Fruit fly (Drosophila melanogaster) whole organism, embryonic: ENCODE measurements around the gene Lztr1.

Experiments used
- Abd-B ChIP-seq: fragments of 200-800 bp; sonication (Bioruptor generic); optimal IDR thresholded peaks from 2 replicates; lab custom pipeline; 2018; ENCODE audit warnings: missing biosample characterization, mild to moderate bottlenecking, missing genetic modification characterization, moderate library complexity
- CG10959 ChIP-seq: fragments of 200-800 bp; sonication (Bioruptor generic); IDR thresholded peaks from 2 replicates; pipeline ENCODE4 v1.3.6; 2022; ENCODE audit warnings: missing biosample characterization, missing genetic modification characterization
- CG11560 ChIP-seq: fragments of 200-800 bp; sonication (Bioruptor generic); IDR thresholded peaks from 3 replicates; pipeline ENCODE4 v1.3.6; 2022; ENCODE audit warnings: missing biosample characterization, missing genetic modification characterization
- CG12155 ChIP-seq: fragments of 200-800 bp; sonication (Bioruptor generic); optimal IDR thresholded peaks from 3 replicates; lab custom pipeline; 2016; ENCODE audit warnings: missing biosample characterization, missing genetic modification characterization
- CG12942 ChIP-seq: fragments of 200-800 bp; sonication (Bioruptor generic); optimal IDR thresholded peaks from 3 replicates; lab custom pipeline; 2016; ENCODE audit warnings: missing biosample characterization, missing genetic modification characterization
- CG13123 ChIP-seq: fragments of 200-800 bp; sonication (Bioruptor generic); optimal IDR thresholded peaks from 2 replicates; lab custom pipeline; 2016; ENCODE audit warnings: missing biosample characterization, missing genetic modification characterization
- CG13624 ChIP-seq: fragments of 200-800 bp; sonication (Bioruptor generic); optimal IDR thresholded peaks from 2 replicates; lab custom pipeline; 2016; ENCODE audit warnings: missing biosample characterization, missing genetic modification characterization
- CG13775 ChIP-seq: fragments of 200-800 bp; sonication (Bioruptor generic); optimal IDR thresholded peaks from 3 replicates; lab custom pipeline; 2017; ENCODE audit warnings: missing biosample characterization, mild to moderate bottlenecking, missing genetic modification characterization
- CG13894 ChIP-seq: fragments of 200-800 bp; sonication (Bioruptor generic); optimal IDR thresholded peaks from 3 replicates; lab custom pipeline; 2018; ENCODE audit warnings: missing biosample characterization, mild to moderate bottlenecking, missing genetic modification characterization, moderate library complexity
- CG15269 ChIP-seq: fragments of 200-800 bp; sonication (Bioruptor generic); optimal IDR thresholded peaks from 2 replicates; lab custom pipeline; 2018; ENCODE audit warnings: missing biosample characterization, mild to moderate bottlenecking, missing genetic modification characterization, moderate library complexity
- CG18476 ChIP-seq: fragments of 200-800 bp; sonication (Bioruptor generic); optimal IDR thresholded peaks from 2 replicates; lab custom pipeline; 2016; ENCODE audit warnings: missing biosample characterization, mild to moderate bottlenecking, missing genetic modification characterization
- CG2129 ChIP-seq: fragments of 200-800 bp; sonication (Bioruptor generic); IDR thresholded peaks from 2 replicates; pipeline ENCODE4 v1.3.6; 2022; ENCODE audit warnings: missing biosample characterization, missing genetic modification characterization; ENCODE audit not compliant: partially characterized antibody
- CG32767 ChIP-seq: fragments of 200-800 bp; sonication (Bioruptor generic); IDR thresholded peaks from 2 replicates; pipeline ENCODE4 v1.3.6; 2022; ENCODE audit warnings: missing biosample characterization, missing genetic modification characterization
- CG32772 ChIP-seq: fragments of 200-800 bp; sonication (Bioruptor generic); IDR thresholded peaks from 2 replicates; pipeline ENCODE4 v1.3.6; 2022; ENCODE audit warnings: missing biosample characterization, missing genetic modification characterization
- CG4360 ChIP-seq: fragments of 200-800 bp; sonication (Bioruptor generic); IDR thresholded peaks from 2 replicates; pipeline ENCODE4 v1.3.6; 2022; ENCODE audit warnings: missing biosample characterization, missing genetic modification characterization
- CG5245 ChIP-seq: fragments of 200-800 bp; sonication (Bioruptor generic); optimal IDR thresholded peaks from 3 replicates; lab custom pipeline; 2016; ENCODE audit warnings: missing biosample characterization, missing genetic modification characterization
- CG7357 ChIP-seq: fragments of 200-800 bp; sonication (Bioruptor generic); IDR thresholded peaks from 3 replicates; pipeline ENCODE4 v1.3.6; 2022; ENCODE audit warnings: missing biosample characterization, missing genetic modification characterization
- CG7372 ChIP-seq: fragments of 200-800 bp; sonication (Bioruptor generic); IDR thresholded peaks from 2 replicates; pipeline ENCODE4 v1.3.6; 2022; ENCODE audit warnings: missing biosample characterization, missing genetic modification characterization
- CG8290 ChIP-seq, 3 experiments: fragments of 200-800 bp; sonication (Bioruptor generic); optimal IDR thresholded peaks; 2 replicates each; lab custom pipeline; 2016 to 2019; ENCODE audit warnings: missing biosample characterization in 3 of 3, missing genetic modification characterization in 3 of 3, mild to moderate bottlenecking in 2 of 3, moderate library complexity in 1 of 3
- Deaf1 ChIP-seq: fragments of 200-800 bp; optimal IDR thresholded peaks from 3 replicates; lab custom pipeline; 2019; ENCODE audit warnings: missing biosample characterization, mild to moderate bottlenecking, missing genetic modification characterization, moderate library complexity
- Fer2 ChIP-seq: fragments of 200-800 bp; sonication (Bioruptor generic); optimal IDR thresholded peaks from 2 replicates; lab custom pipeline; 2018; ENCODE audit warnings: missing biosample characterization, mild to moderate bottlenecking, missing genetic modification characterization, moderate library complexity
- Fer3 ChIP-seq: fragments of 200-800 bp; sonication (Bioruptor generic); optimal IDR thresholded peaks from 2 replicates; lab custom pipeline; 2018; ENCODE audit warnings: missing biosample characterization, mild to moderate bottlenecking, missing genetic modification characterization, moderate library complexity
- Hmr ChIP-seq: fragments of 200-800 bp; sonication (Bioruptor generic); optimal IDR thresholded peaks from 3 replicates; lab custom pipeline; 2017; ENCODE audit warnings: mild to moderate bottlenecking, missing biosample characterization, missing genetic modification reagents, missing genetic modification characterization
- MBD-R2 ChIP-seq: fragments of 200-800 bp; sonication (Bioruptor generic); IDR thresholded peaks from 2 replicates; pipeline ENCODE4 v1.3.6; 2022; ENCODE audit warnings: missing biosample characterization, missing genetic modification characterization
- Med ChIP-seq: fragments of 200-800 bp; sonication (Bioruptor generic); peaks from one replicate; lab custom pipeline; 2016; ENCODE audit warnings: missing biosample characterization, missing genetic modification characterization, mild to moderate bottlenecking, inconsistent platforms, moderate library complexity
- NK7.1 ChIP-seq: fragments of 200-800 bp; sonication (Bioruptor generic); optimal IDR thresholded peaks from 3 replicates; lab custom pipeline; 2016; ENCODE audit warnings: missing biosample characterization, missing genetic modification characterization
- Rfx ChIP-seq: fragments of 200-800 bp; sonication (Bioruptor generic); IDR thresholded peaks from 2 replicates; pipeline ENCODE4 v1.3.6; 2022; ENCODE audit warnings: missing biosample characterization, missing genetic modification characterization
- Six4 ChIP-seq: fragments of 200-800 bp; sonication (Bioruptor generic); optimal IDR thresholded peaks from 2 replicates; lab custom pipeline; 2016; ENCODE audit warnings: missing biosample characterization, missing genetic modification characterization
- Tbp ChIP-seq: fragments of >200 bp; optimal IDR thresholded peaks from 2 replicates; lab custom pipeline; 2018; ENCODE audit warnings: missing biosample characterization, missing genetic modification characterization
- Usf ChIP-seq: fragments of 200-800 bp; sonication (Bioruptor generic); optimal IDR thresholded peaks from 2 replicates; lab custom pipeline; 2017; ENCODE audit warnings: missing genotype, missing biosample characterization, missing genetic modification characterization
- cas ChIP-seq: fragments of 200-800 bp; sonication (Bioruptor generic); IDR thresholded peaks from 2 replicates; pipeline ENCODE4 v1.3.6; 2022; ENCODE audit warnings: missing biosample characterization, missing genetic modification characterization
- cato ChIP-seq: fragments of 200-800 bp; sonication (Bioruptor generic); optimal IDR thresholded peaks from 2 replicates; lab custom pipeline; 2016; ENCODE audit warnings: missing biosample characterization, missing genetic modification characterization, borderline replicate concordance
- chm ChIP-seq: fragments of 200-800 bp; sonication (Bioruptor generic); IDR thresholded peaks from 2 replicates; pipeline ENCODE4 v1.3.6; 2022; ENCODE audit warnings: missing biosample characterization, missing genetic modification characterization
- danr ChIP-seq: fragments of 200-800 bp; sonication (Bioruptor generic); IDR thresholded peaks from 2 replicates; pipeline ENCODE4 v1.3.6; 2022; ENCODE audit warnings: missing biosample characterization, missing genetic modification characterization
- dimm ChIP-seq: fragments of 200-800 bp; sonication (Bioruptor generic); IDR thresholded peaks from 2 replicates; pipeline ENCODE4 v1.3.6; 2022; ENCODE audit warnings: missing biosample characterization, missing genetic modification characterization
- dmrt11E ChIP-seq: fragments of 200-800 bp; sonication (Bioruptor generic); optimal IDR thresholded peaks from 3 replicates; lab custom pipeline; 2018; ENCODE audit warnings: missing biosample characterization, mild to moderate bottlenecking, missing genetic modification characterization, moderate library complexity
- emc ChIP-seq: fragments of 200-800 bp; sonication (Bioruptor generic); optimal IDR thresholded peaks from 2 replicates; lab custom pipeline; 2016; ENCODE audit warnings: missing biosample characterization, missing genetic modification characterization
- ftz-f1 ChIP-seq: fragments of 200-800 bp; sonication (Bioruptor generic); optimal IDR thresholded peaks from 2 replicates; lab custom pipeline; 2016; ENCODE audit warnings: missing biosample characterization, missing genetic modification characterization
- gcm2 ChIP-seq: fragments of 200-800 bp; sonication (Bioruptor generic); optimal IDR thresholded peaks from 2 replicates; lab custom pipeline; 2016; ENCODE audit warnings: missing biosample characterization, missing genetic modification characterization
- ham ChIP-seq: fragments of 200-800 bp; sonication (Bioruptor generic); IDR thresholded peaks from 2 replicates; pipeline ENCODE4 v1.3.6; 2022; ENCODE audit warnings: missing biosample characterization, missing genetic modification characterization
- kay ChIP-seq: fragments of 200-800 bp; sonication (Bioruptor generic); optimal IDR thresholded peaks from 2 replicates; lab custom pipeline; 2016; ENCODE audit warnings: missing biosample characterization, missing genetic modification characterization
- klu ChIP-seq: fragments of 200-800 bp; sonication (Bioruptor generic); IDR thresholded peaks from 2 replicates; pipeline ENCODE4 v1.3.6; 2022; ENCODE audit warnings: missing biosample characterization, missing genetic modification characterization
- knrl ChIP-seq: fragments of 200-800 bp; sonication (Bioruptor generic); IDR thresholded peaks from 3 replicates; pipeline ENCODE4 v1.3.6; 2022; ENCODE audit warnings: missing biosample characterization, missing genetic modification characterization; ENCODE audit not compliant: partially characterized antibody
- maf-S ChIP-seq: fragments of 200-800 bp; sonication (Bioruptor generic); optimal IDR thresholded peaks from 2 replicates; lab custom pipeline; 2016; ENCODE audit warnings: missing biosample characterization, missing genetic modification characterization
- nau ChIP-seq: fragments of 200-800 bp; sonication (Bioruptor generic); optimal IDR thresholded peaks from 3 replicates; lab custom pipeline; 2017; ENCODE audit warnings: missing biosample characterization, mild to moderate bottlenecking, missing genetic modification characterization, missing genetic modification reagents
- nerfin-1 ChIP-seq: fragments of 200-800 bp; sonication (Bioruptor generic); optimal IDR thresholded peaks from 3 replicates; lab custom pipeline; 2019; ENCODE audit warnings: missing biosample characterization, mild to moderate bottlenecking, missing genetic modification characterization, moderate library complexity
- pros ChIP-seq: fragments of 200-800 bp; sonication (Bioruptor generic); optimal IDR thresholded peaks from 3 replicates; lab custom pipeline; 2019; ENCODE audit warnings: missing biosample characterization, mild to moderate bottlenecking, missing genetic modification characterization, moderate library complexity
- pum ChIP-seq: fragments of 200-800 bp; sonication (Bioruptor generic); optimal IDR thresholded peaks from 2 replicates; lab custom pipeline; 2016; ENCODE audit warnings: missing biosample characterization, missing genetic modification characterization
- ssp ChIP-seq: fragments of 200-800 bp; sonication (Bioruptor generic); IDR thresholded peaks from 2 replicates; pipeline ENCODE4 v1.3.6; 2022; ENCODE audit warnings: missing biosample characterization, missing genetic modification characterization
- stc ChIP-seq: fragments of 200-800 bp; sonication (Bioruptor generic); IDR thresholded peaks from 2 replicates; pipeline ENCODE4 v1.3.6; 2022; ENCODE audit warnings: missing biosample characterization, missing genetic modification characterization
- tap ChIP-seq: fragments of 200-800 bp; optimal IDR thresholded peaks from 3 replicates; lab custom pipeline; 2019; ENCODE audit warnings: missing biosample characterization, mild to moderate bottlenecking, missing genetic modification characterization, moderate library complexity

Lztr1 gene

DNA sequence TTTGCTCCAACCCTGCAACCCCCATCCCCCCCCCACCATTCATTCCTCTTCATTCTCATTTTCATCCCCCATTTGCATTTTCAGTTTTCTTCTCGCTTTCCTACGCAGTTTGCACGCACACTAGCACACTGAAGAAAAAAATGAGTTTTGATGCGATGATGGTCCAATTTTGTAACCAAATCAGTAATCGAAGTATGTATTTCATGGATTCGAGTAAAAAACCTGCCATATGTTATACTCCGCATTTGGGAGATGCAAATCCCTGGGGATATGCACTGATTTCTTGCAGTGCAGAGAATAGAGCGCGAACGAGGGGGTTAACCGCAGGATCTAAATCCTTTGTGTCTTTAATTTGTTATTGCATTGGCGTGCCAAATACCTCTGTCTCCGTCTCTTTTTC lies 28.5 kb upstream of the Lztr1 start:
- TF ChIP-seq cato (GFP tag; lab: Kevin White, UChicago) (no peak), CG7357 (GFP tag; lab: Robert Waterston, UW) (peak; percentile 39; the same call in 1 of the 3 replicates), MBD-R2 (GFP tag; lab: Robert Waterston, UW) (peak; percentile 20; the same call in 1 of the 2 replicates), pum (GFP tag; lab: Kevin White, UChicago) (peak; percentile 51), maf-S (peak; percentile 6), CG11560 (tag; lab: Robert Waterston, UW) (0 out of 3 replicates have a peak, but pooled peaks have one; percentile 46), nerfin-1 (tag; lab: Kevin White, UChicago) (peak; percentile 26), Deaf1 (tag; lab: Kevin White, UChicago) (peak; percentile 15), CG5245 (GFP tag; lab: Kevin White, UChicago) (peak; percentile 29), CG8290 (GFP tag; optimal IDR thresholded peaks at IDR 0.05; lab: Kevin White, UChicago) (no peak), CG8290 (tag; optimal IDR thresholded peaks at IDR 0.05; lab: Kevin White, UChicago) (peak in 1 of 2 experiments; percentile 90), Fer3 (tag; lab: Kevin White, UChicago) (peak; percentile 63), danr (0 out of 2 replicates have a peak, but pooled peaks have one; percentile 31), CG18476 (GFP tag; lab: Kevin White, UChicago) (no peak), klu (no peak; the same call in 1 of the 2 replicates), CG2129 (GFP tag; lab: Robert Waterston, UW) (no peak), cas (GFP tag; lab: Robert Waterston, UW) (no peak), Rfx (GFP tag; lab: Robert Waterston, UW) (peak; percentile 71), CG12942 (GFP tag; lab: Kevin White, UChicago) (peak; percentile 42), Med (GFP tag; lab: Kevin White, UChicago) (peak; percentile 93), stc (GFP tag; lab: Robert Waterston, UW) (peak; percentile 65; the same call in 1 of the 2 replicates), emc (no peak), dimm (GFP tag; lab: Robert Waterston, UW) (0 out of 2 replicates have a peak, but pooled peaks have one; percentile 19), CG12155 (GFP tag; lab: Kevin White, UChicago) (no peak), CG13775 (no peak), Fer2 (tag; lab: Kevin White, UChicago) (peak; percentile 11), chm (GFP tag; lab: Robert Waterston, UW) (peak; percentile 38; the same call in 1 of the 2 replicates), CG13624 (peak; percentile 56), CG32772 (GFP tag; lab: Robert Waterston, UW) (peak; percentile 66), Tbp (GFP tag; lab: Kevin White, UChicago) (no peak), pros (GFP tag; lab: Kevin White, UChicago) (no peak), CG13123 (GFP tag; lab: Kevin White, UChicago) (peak; percentile 5), dmrt11E (tag; lab: Kevin White, UChicago) (no peak), knrl (GFP tag; lab: Robert Waterston, UW) (no peak), Hmr (GFP tag; lab: Kevin White, UChicago) (peak; percentile 65), Six4 (peak; percentile 39), CG15269 (peak; percentile 62), ssp (GFP tag; lab: Robert Waterston, UW) (peak; percentile 34; the same call in 1 of the 2 replicates), ham (no peak), CG32767 (GFP tag; lab: Robert Waterston, UW) (no peak), CG4360 (GFP tag; lab: Robert Waterston, UW) (peak; percentile 45; the same call in 1 of the 2 replicates), CG7372 (no peak), CG10959 (GFP tag; lab: Robert Waterston, UW) (no peak), Abd-B (peak; percentile 38), nau (GFP tag; lab: Kevin White, UChicago) (peak; percentile 18), CG13894 (tag; lab: Kevin White, UChicago) (peak; percentile 12), gcm2 (GFP tag; lab: Kevin White, UChicago) (no peak), kay (GFP tag; lab: Kevin White, UChicago) (no peak), NK7.1 (GFP tag; lab: Kevin White, UChicago) (peak; percentile 22), ftz-f1 (GFP tag; lab: Kevin White, UChicago) (no peak), Usf (GFP tag; lab: Kevin White, UChicago) (no peak), tap (peak; percentile 52)
